Worm (Caenorhabditis elegans) whole organism, L1 larva: ENCODE data around the gene cmd-1.

Experiments
- C34B4.2 ChIP-seq: sonication (generic microtip); optimal IDR thresholded peaks from 2 replicates; lab custom pipeline; 2017; ENCODE audit warnings: mild to moderate bottlenecking, missing genetic modification characterization, missing compliant biosample characterization
- aly-2 ChIP-seq: fragments of 150-350 bp; optimal IDR thresholded peaks from 2 replicates; lab custom pipeline; 2014; ENCODE audit warnings: missing biosample characterization, missing genetic modification characterization
- efl-1 ChIP-seq, 4 experiments: fragments of 150-350 bp; optimal IDR thresholded peaks in 3 of 4; peaks in 1 of 4; 1 replicate in 1 of 4; 2 replicates in 3 of 4; lab custom pipeline; 2014; ENCODE audit warnings: missing biosample characterization in 2 of 4, missing genetic modification characterization in 2 of 4, missing genetic modification reagents in 2 of 4
- egl-13 ChIP-seq: sonication (generic microtip); optimal IDR thresholded peaks from 2 replicates; lab custom pipeline; 2016; ENCODE audit warnings: missing genotype, missing genetic modification reagents, missing genetic modification characterization, missing compliant biosample characterization
- hlh-4 ChIP-seq: sonication (generic microtip); optimal IDR thresholded peaks from 2 replicates; lab custom pipeline; 2016; ENCODE audit warnings: mild to moderate bottlenecking, missing genetic modification characterization, missing compliant biosample characterization
- hpl-2 ChIP-seq: fragments of 150-350 bp; optimal IDR thresholded peaks from 2 replicates; lab custom pipeline; 2014; ENCODE audit warnings: missing biosample characterization, missing genetic modification reagents, missing genetic modification characterization
- lin-39 ChIP-seq: fragments of 150-350 bp; optimal IDR thresholded peaks from 2 replicates; lab custom pipeline; 2014; ENCODE audit warnings: missing biosample characterization, missing genetic modification reagents, missing genetic modification characterization
- snpc-4 ChIP-seq: fragments of 150-350 bp; optimal IDR thresholded peaks from 2 replicates; lab custom pipeline; 2014; ENCODE audit warnings: missing biosample characterization, missing genetic modification characterization
- sox-4 ChIP-seq: sonication (generic microtip); optimal IDR thresholded peaks from 2 replicates; lab custom pipeline; 2016; ENCODE audit warnings: missing genetic modification characterization, missing compliant biosample characterization
- unc-30 ChIP-seq: sonication (generic microtip); optimal IDR thresholded peaks from 2 replicates; lab custom pipeline; 2017; ENCODE audit warnings: missing biosample characterization, missing genetic modification characterization

DNA sequence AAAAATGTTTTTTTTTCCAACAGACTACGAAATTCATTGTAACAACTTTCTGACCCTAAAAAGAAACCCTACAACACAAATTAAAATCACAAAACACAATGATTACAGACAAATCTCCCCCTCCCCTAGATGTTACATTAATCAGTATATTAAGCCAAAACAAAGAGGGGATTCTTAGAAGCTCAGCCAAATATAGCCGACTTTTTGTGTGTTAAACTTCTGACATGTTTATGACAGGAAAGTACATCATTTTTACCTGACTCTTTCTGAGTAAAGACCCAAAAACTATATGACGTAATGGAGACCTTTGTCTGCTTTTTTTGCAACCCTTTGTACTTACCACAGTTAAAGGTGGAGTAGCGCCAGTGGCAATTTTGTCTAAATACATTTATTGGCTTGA is 36.0 kb upstream of the cmd-1 start:
- no peak for TF ChIP-seq egl-13 (tag; lab: Kevin White, UChicago)
- no peak for TF ChIP-seq C34B4.2 (tag; lab: Kevin White, UChicago)
- no peak for TF ChIP-seq snpc-4
- no peak for TF ChIP-seq efl-1 (optimal IDR thresholded peaks at IDR 0.05; lab: Kevin White, UChicago)
- no peak for TF ChIP-seq efl-1 (GFP tag; optimal IDR thresholded peaks at IDR 0.05 in 1 of 2; lab: Kevin White, UChicago)
- TF ChIP-seq aly-2 (tag; lab: Kevin White, UChicago) = no peak
- no peak for TF ChIP-seq lin-39 (tag; lab: Kevin White, UChicago)
- TF ChIP-seq hlh-4 (tag; lab: Kevin White, UChicago) = no peak
- TF ChIP-seq sox-4 = no peak
- TF ChIP-seq hpl-2 (GFP tag; lab: Kevin White, UChicago) = no peak
- TF ChIP-seq unc-30 = no peak
